Fruit fly (Drosophila melanogaster) whole organism, embryonic: Measurements from ENCODE around the gene uncNacbeta.

ENCODE experiments used
- ATbp ChIP-seq: fragments of 200-800 bp; sonication (Bioruptor generic); optimal IDR thresholded peaks from 2 replicates; lab custom pipeline; 2017; ENCODE audit warnings: missing biosample characterization, mild to moderate bottlenecking, missing genetic modification characterization, missing genetic modification reagents
- Ada2b ChIP-seq: fragments of 200-800 bp; sonication (Bioruptor generic); IDR thresholded peaks from 2 replicates; pipeline ENCODE4 v1.3.6; 2022; ENCODE audit warnings: missing biosample characterization, missing genetic modification characterization
- B-H2 ChIP-seq: fragments of 200-800 bp; sonication (Bioruptor generic); optimal IDR thresholded peaks from 2 replicates; lab custom pipeline; 2018; ENCODE audit warnings: missing biosample characterization, mild to moderate bottlenecking, missing genetic modification characterization
- C15 ChIP-seq: fragments of 200-800 bp; sonication (Bioruptor generic); IDR thresholded peaks from 3 replicates; pipeline ENCODE4 v1.3.6; 2022; ENCODE audit warnings: missing biosample characterization, missing genetic modification characterization
- CG10366 ChIP-seq: fragments of 200-800 bp; sonication (Bioruptor generic); IDR thresholded peaks from 2 replicates; pipeline ENCODE4 v1.3.6; 2022; ENCODE audit warnings: missing biosample characterization, missing genetic modification characterization
- CG10654 ChIP-seq: fragments of 200-800 bp; sonication (Bioruptor generic); optimal IDR thresholded peaks from 2 replicates; lab custom pipeline; 2016; ENCODE audit warnings: missing biosample characterization, missing genetic modification characterization
- CG10959 ChIP-seq: fragments of 200-800 bp; sonication (Bioruptor generic); IDR thresholded peaks from 2 replicates; pipeline ENCODE4 v1.3.6; 2022; ENCODE audit warnings: missing biosample characterization, missing genetic modification characterization
- CG1233 ChIP-seq: fragments of 200-800 bp; sonication (Bioruptor generic); optimal IDR thresholded peaks from 4 replicates; lab custom pipeline; 2018; ENCODE audit warnings: missing biosample characterization, mild to moderate bottlenecking, missing genetic modification characterization
- CG14441 ChIP-seq: fragments of 200-800 bp; sonication (Bioruptor generic); IDR thresholded peaks from 2 replicates; pipeline ENCODE4 v1.3.6; 2022; ENCODE audit warnings: missing biosample characterization, missing genetic modification characterization
- CG14860 ChIP-seq: fragments of 200-800 bp; sonication (Bioruptor generic); IDR thresholded peaks from 3 replicates; pipeline ENCODE4 v1.3.6; 2022; ENCODE audit warnings: missing biosample characterization, missing genetic modification characterization; ENCODE audit not compliant: partially characterized antibody
- CG1792 ChIP-seq: fragments of 200-800 bp; sonication (Bioruptor generic); optimal IDR thresholded peaks from 2 replicates; lab custom pipeline; 2016; ENCODE audit warnings: missing biosample characterization, missing genetic modification characterization
- CG18599 ChIP-seq: fragments of 200-800 bp; sonication (Bioruptor generic); optimal IDR thresholded peaks from 3 replicates; lab custom pipeline; 2017; ENCODE audit warnings: missing biosample characterization, missing genetic modification characterization, mild to moderate bottlenecking, moderate library complexity, missing genetic modification reagents
- CG18619 ChIP-seq: fragments of 200-800 bp; sonication (Bioruptor generic); optimal IDR thresholded peaks from 3 replicates; lab custom pipeline; 2017; ENCODE audit warnings: missing biosample characterization, mild to moderate bottlenecking, missing genetic modification characterization
- CG2116 ChIP-seq: fragments of 200-800 bp; sonication (Bioruptor generic); optimal IDR thresholded peaks from 3 replicates; lab custom pipeline; 2018; ENCODE audit warnings: missing biosample characterization, mild to moderate bottlenecking, missing genetic modification characterization
- CG2199 ChIP-seq: fragments of 200-800 bp; sonication (Bioruptor generic); IDR thresholded peaks from 3 replicates; pipeline ENCODE4 v1.3.6; 2022; ENCODE audit warnings: missing biosample characterization, missing genetic modification characterization
- CG6689 ChIP-seq: fragments of 200-800 bp; sonication (Bioruptor generic); IDR thresholded peaks from 2 replicates; pipeline ENCODE4 v1.3.6; 2022; ENCODE audit warnings: missing biosample characterization, missing genetic modification characterization
- CG6791 ChIP-seq: fragments of 200-800 bp; sonication (Bioruptor generic); IDR thresholded peaks from 3 replicates; pipeline ENCODE4 v1.3.6; 2022; ENCODE audit warnings: missing biosample characterization, missing genetic modification characterization; ENCODE audit not compliant: partially characterized antibody
- CG6854 ChIP-seq: fragments of 200-800 bp; sonication (Bioruptor generic); optimal IDR thresholded peaks from 3 replicates; lab custom pipeline; 2017; ENCODE audit warnings: missing biosample characterization, mild to moderate bottlenecking, missing genetic modification characterization
- CG7745 ChIP-seq: fragments of 200-800 bp; sonication (Bioruptor generic); optimal IDR thresholded peaks from 2 replicates; lab custom pipeline; 2018; ENCODE audit warnings: missing biosample characterization, mild to moderate bottlenecking, missing genetic modification characterization, moderate library complexity
- CG9215 ChIP-seq: fragments of 200-800 bp; sonication (Bioruptor generic); IDR thresholded peaks from 2 replicates; pipeline ENCODE4 v1.3.6; 2022; ENCODE audit warnings: missing biosample characterization, missing genetic modification characterization
- CG9817 ChIP-seq: fragments of 200-800 bp; sonication (Bioruptor generic); optimal IDR thresholded peaks from 2 replicates; lab custom pipeline; 2018; ENCODE audit warnings: missing biosample characterization, mild to moderate bottlenecking, missing genetic modification characterization, moderate library complexity
- D ChIP-seq, 2 experiments: fragments of 200-800 bp in 1 of 2; fragments of >200 bp in 1 of 2; sonication (Bioruptor generic) in 1 of 2; optimal IDR thresholded peaks; 2 replicates in 1 of 2; 3 replicates in 1 of 2; lab custom pipeline; 2017; ENCODE audit warnings: mild to moderate bottlenecking in 1 of 2, missing biosample characterization in 1 of 2, missing genetic modification characterization in 1 of 2, missing genetic modification reagents in 1 of 2
- D19B ChIP-seq: fragments of 200-800 bp; sonication (Bioruptor generic); optimal IDR thresholded peaks from 2 replicates; lab custom pipeline; 2017; ENCODE audit warnings: missing biosample characterization, mild to moderate bottlenecking, missing genetic modification characterization
- Dref ChIP-seq: fragments of 200-800 bp; sonication (Bioruptor generic); IDR thresholded peaks from 2 replicates; pipeline ENCODE4 v1.3.6; 2022; ENCODE audit warnings: missing biosample characterization, missing genetic modification characterization
- Eip74EF ChIP-seq, 2 experiments: fragments of 200-800 bp in 1 of 2; fragments of >200 bp in 1 of 2; sonication (Bioruptor generic) in 1 of 2; optimal IDR thresholded peaks; 2 replicates each; lab custom pipeline; 2017 to 2019; ENCODE audit warnings: missing biosample characterization in 2 of 2, missing genetic modification characterization in 2 of 2, mild to moderate bottlenecking in 1 of 2, moderate library complexity in 1 of 2
- Ets65A ChIP-seq: fragments of 200-800 bp; sonication (Bioruptor generic); peaks from one replicate; lab custom pipeline; 2016; ENCODE audit warnings: missing biosample characterization, missing genetic modification characterization
- Ets97D ChIP-seq: fragments of 200-800 bp; sonication (Bioruptor generic); optimal IDR thresholded peaks from 3 replicates; lab custom pipeline; 2016; ENCODE audit warnings: missing biosample characterization, missing genetic modification characterization
- Fer3 ChIP-seq: fragments of 200-800 bp; sonication (Bioruptor generic); optimal IDR thresholded peaks from 2 replicates; lab custom pipeline; 2018; ENCODE audit warnings: missing biosample characterization, mild to moderate bottlenecking, missing genetic modification characterization, moderate library complexity
- HLH4C ChIP-seq: fragments of 200-800 bp; sonication (Bioruptor generic); IDR thresholded peaks from 3 replicates; pipeline ENCODE4 v1.3.6; 2022; ENCODE audit warnings: missing biosample characterization, missing genetic modification characterization; ENCODE audit not compliant: partially characterized antibody
- HLH54F ChIP-seq: fragments of 200-800 bp; sonication (Bioruptor generic); optimal IDR thresholded peaks from 3 replicates; lab custom pipeline; 2016; ENCODE audit warnings: missing biosample characterization, missing genetic modification characterization
- Sry-β ChIP-seq: fragments of 200-800 bp; sonication (Bioruptor generic); optimal IDR thresholded peaks from 2 replicates; lab custom pipeline; 2018; ENCODE audit warnings: missing biosample characterization, mild to moderate bottlenecking, missing genetic modification characterization, moderate library complexity
- Taf1 ChIP-seq: fragments of 200-800 bp; sonication (Bioruptor generic); IDR thresholded peaks from 2 replicates; pipeline ENCODE4 v1.3.6; 2022; ENCODE audit warnings: missing biosample characterization, missing genetic modification characterization
- ab ChIP-seq: fragments of 200-800 bp; sonication (Bioruptor generic); optimal IDR thresholded peaks from 2 replicates; lab custom pipeline; 2016; ENCODE audit warnings: missing biosample characterization, missing genetic modification characterization
- abd-A ChIP-seq: fragments of 200-800 bp; sonication (Bioruptor generic); optimal IDR thresholded peaks from 3 replicates; lab custom pipeline; 2019; ENCODE audit warnings: missing biosample characterization, mild to moderate bottlenecking, missing genetic modification characterization, moderate library complexity
- ac ChIP-seq: fragments of 200-800 bp; sonication (Bioruptor generic); optimal IDR thresholded peaks from 3 replicates; lab custom pipeline; 2017; ENCODE audit warnings: missing biosample characterization, mild to moderate bottlenecking, missing genetic modification characterization
- chn ChIP-seq: fragments of 200-800 bp; sonication (Bioruptor generic); optimal IDR thresholded peaks from 2 replicates; lab custom pipeline; 2016; ENCODE audit warnings: missing biosample characterization, missing genetic modification characterization
- crc ChIP-seq: fragments of 200-800 bp; sonication (Bioruptor generic); optimal IDR thresholded peaks from 2 replicates; lab custom pipeline; 2016; ENCODE audit warnings: missing biosample characterization, missing genetic modification characterization
- da ChIP-seq: fragments of 200-800 bp; sonication (Bioruptor generic); optimal IDR thresholded peaks from 2 replicates; lab custom pipeline; 2016; ENCODE audit warnings: missing biosample characterization, missing genetic modification characterization
- danr ChIP-seq: fragments of 200-800 bp; sonication (Bioruptor generic); IDR thresholded peaks from 2 replicates; pipeline ENCODE4 v1.3.6; 2022; ENCODE audit warnings: missing biosample characterization, missing genetic modification characterization
- disco-r ChIP-seq: fragments of 200-800 bp; sonication (Bioruptor generic); optimal IDR thresholded peaks from 2 replicates; lab custom pipeline; 2016; ENCODE audit warnings: missing biosample characterization, missing genetic modification characterization
- esg ChIP-seq: fragments of 200-800 bp; sonication (Bioruptor generic); conservative IDR thresholded peaks from 2 replicates; pipeline ENCODE4 v1.3.6; 2022; ENCODE audit warnings: missing biosample characterization, missing genetic modification characterization
- h ChIP-seq: fragments of >200 bp; optimal IDR thresholded peaks from 2 replicates; lab custom pipeline; 2017
- ham ChIP-seq: fragments of 200-800 bp; sonication (Bioruptor generic); IDR thresholded peaks from 2 replicates; pipeline ENCODE4 v1.3.6; 2022; ENCODE audit warnings: missing biosample characterization, missing genetic modification characterization
- hth ChIP-seq: fragments of >200 bp; optimal IDR thresholded peaks from 2 replicates; lab custom pipeline; 2017; ENCODE audit warnings: inconsistent platforms
- odd ChIP-seq: fragments of 200-800 bp; sonication (Bioruptor generic); optimal IDR thresholded peaks from 2 replicates; lab custom pipeline; 2017; ENCODE audit warnings: missing biosample characterization, mild to moderate bottlenecking, missing genetic modification characterization
- p53 ChIP-seq: fragments of 200-800 bp; sonication (Bioruptor generic); optimal IDR thresholded peaks from 2 replicates; lab custom pipeline; 2016; ENCODE audit warnings: missing biosample characterization, missing genetic modification characterization
- pb ChIP-seq: fragments of 200-800 bp; sonication (Bioruptor generic); optimal IDR thresholded peaks from 3 replicates; lab custom pipeline; 2016; ENCODE audit warnings: missing biosample characterization, missing genetic modification characterization
- sc ChIP-seq, 3 experiments: fragments of >200 bp in 2 of 3; fragments of 200-800 bp in 1 of 3; sonication (Bioruptor generic) in 1 of 3; optimal IDR thresholded peaks; 2 replicates in 2 of 3; 3 replicates in 1 of 3; lab custom pipeline; 2017; ENCODE audit warnings: mild to moderate bottlenecking in 1 of 3, missing biosample characterization in 1 of 3, missing genetic modification characterization in 1 of 3, missing genetic modification reagents in 1 of 3
- tap ChIP-seq: fragments of 200-800 bp; optimal IDR thresholded peaks from 3 replicates; lab custom pipeline; 2019; ENCODE audit warnings: missing biosample characterization, mild to moderate bottlenecking, missing genetic modification characterization, moderate library complexity

uncNacbeta gene

DNA sequence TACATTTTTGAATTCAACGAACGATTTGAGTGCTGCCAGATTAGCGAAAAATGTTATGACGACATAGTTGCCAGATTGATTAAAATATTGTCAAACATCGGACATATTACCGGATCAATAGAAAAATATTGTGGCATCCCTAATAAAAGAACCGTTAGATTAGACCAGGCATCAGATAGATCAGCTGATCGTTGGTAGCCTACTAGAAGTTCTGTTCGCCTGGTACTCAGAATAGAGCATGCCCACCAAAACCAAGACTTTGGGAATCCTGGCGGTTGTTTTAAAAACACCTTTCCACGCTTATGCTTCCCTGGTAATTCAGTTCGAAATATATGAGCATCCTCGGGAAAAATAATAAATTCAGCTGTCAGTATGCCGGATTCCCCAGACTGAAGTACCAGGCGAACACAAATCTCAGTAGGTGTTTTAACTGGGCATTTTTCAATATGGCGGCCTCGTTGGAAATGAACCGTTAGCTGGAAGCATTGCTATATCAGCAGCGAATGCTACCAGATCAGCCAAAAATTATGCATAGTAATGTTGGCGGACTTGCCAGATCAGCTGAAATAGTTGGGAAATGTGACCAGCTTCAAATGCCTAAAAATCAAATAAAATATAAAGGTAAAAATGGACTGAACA, 22.9 kb downstream of the uncNacbeta start (continued):
- TF ChIP-seq CG10366 (GFP tag; lab: Robert Waterston, UW) (no peak), Dref (peak; percentile 38; the same call in 1 of the 2 replicates), chn (GFP tag; lab: Kevin White, UChicago) (no peak), B-H2 (no peak), CG6854 (no peak), CG10959 (GFP tag; lab: Robert Waterston, UW) (no peak), da (GFP tag; lab: Kevin White, UChicago) (no peak), CG2199 (GFP tag; lab: Robert Waterston, UW) (no peak; the same call in 2 of the 3 replicates), CG1233 (GFP tag; lab: Kevin White, UChicago) (peak; percentile 21), D (optimal IDR thresholded peaks at IDR 0.05; lab: Kevin White, UChicago) (peak; percentile 70), D (GFP tag; optimal IDR thresholded peaks at IDR 0.05; lab: Kevin White, UChicago) (no peak), Fer3 (tag; lab: Kevin White, UChicago) (no peak), CG9817 (tag; lab: Kevin White, UChicago) (no peak), Sry-β (GFP tag; lab: Kevin White, UChicago) (no peak), CG14860 (GFP tag; lab: Robert Waterston, UW) (peak; percentile 62; the same call in 2 of the 3 replicates), CG18599 (no peak), disco-r (no peak), Taf1 (GFP tag; lab: Robert Waterston, UW) (no peak), odd (GFP tag; lab: Kevin White, UChicago) (no peak), CG1792 (GFP tag; lab: Kevin White, UChicago) (no peak), pb (GFP tag; lab: Kevin White, UChicago) (no peak), CG2116 (GFP tag; lab: Kevin White, UChicago) (peak; percentile 53), CG18619 (peak; percentile 31), Ets97D (GFP tag; lab: Kevin White, UChicago) (peak; percentile 82), ab (GFP tag; lab: Kevin White, UChicago) (no peak), CG9215 (GFP tag; lab: Robert Waterston, UW) (no peak), ac (GFP tag; lab: Kevin White, UChicago) (peak; percentile 75), CG6791 (GFP tag; lab: Robert Waterston, UW) (peak; percentile 71), crc (GFP tag; lab: Kevin White, UChicago) (no peak), ATbp (GFP tag; lab: Kevin White, UChicago) (no peak), sc (optimal IDR thresholded peaks at IDR 0.05; lab: Kevin White, UChicago) (no peak), sc (GFP tag; optimal IDR thresholded peaks at IDR 0.05; lab: Kevin White, UChicago) (no peak), Ada2b (GFP tag; lab: Robert Waterston, UW) (no peak), esg (GFP tag; lab: Robert Waterston, UW) (no peak), ham (no peak), abd-A (tag; lab: Kevin White, UChicago) (peak; percentile 95), D19B (GFP tag; lab: Kevin White, UChicago) (no peak), p53 (GFP tag; lab: Kevin White, UChicago) (no peak), C15 (GFP tag; lab: Robert Waterston, UW) (no peak), hth (lab: Kevin White, UChicago) (no peak), CG10654 (GFP tag; lab: Kevin White, UChicago) (no peak), CG6689 (GFP tag; lab: Robert Waterston, UW) (no peak), HLH4C (peak; percentile 55; the same call in 1 of the 3 replicates), danr (GFP tag; lab: Robert Waterston, UW) (no peak), CG7745 (tag; lab: Kevin White, UChicago) (peak; percentile 26), h (no peak), HLH54F (no peak), Eip74EF (GFP tag; optimal IDR thresholded peaks at IDR 0.05; lab: Kevin White, UChicago) (peak in 1 of 2 experiments; percentile 54), CG14441 (GFP tag; lab: Robert Waterston, UW) (no peak), tap (tag; lab: Kevin White, UChicago) (peak; percentile 23), Ets65A (peak; percentile 62)
